Worm (Caenorhabditis elegans) whole organism, young adult: Measurements from ENCODE around the gene F49C5.12.

ENCODE experiments used
- C17E4.6 ChIP-seq: fragments of 200-800 bp; sonication (Bioruptor generic); IDR thresholded peaks from 2 replicates; pipeline ENCODE4 v1.3.6; 2022; ENCODE audit warnings: missing genetic modification reagents, missing genetic modification characterization, missing compliant biosample characterization
- D2030.7 ChIP-seq: fragments of 200-800 bp; sonication (Bioruptor generic); IDR thresholded peaks from 2 replicates; pipeline ENCODE4 v1.3.6; 2022; ENCODE audit warnings: missing genetic modification reagents, missing genetic modification characterization, missing compliant biosample characterization
- F10E7.11 ChIP-seq: sonication (generic microtip); optimal IDR thresholded peaks from 2 replicates; lab custom pipeline; 2017; ENCODE audit warnings: mild to moderate bottlenecking, missing genetic modification characterization, moderate library complexity, missing compliant biosample characterization
- F33H1.4 ChIP-seq: fragments of 200-800 bp; sonication (Bioruptor generic); IDR thresholded peaks from 2 replicates; pipeline ENCODE4 v1.3.6; 2022; ENCODE audit warnings: missing genetic modification reagents, missing genetic modification characterization, missing compliant biosample characterization
- F49E8.2 ChIP-seq: sonication (generic microtip); optimal IDR thresholded peaks from 3 replicates; lab custom pipeline; 2017; ENCODE audit warnings: missing genetic modification characterization, mild to moderate bottlenecking, missing compliant biosample characterization, antibody characterized with exemption, moderate library complexity; ENCODE audit not compliant: insufficient read depth
- F57A8.1 ChIP-seq: fragments of 200-800 bp; sonication (Bioruptor generic); optimal IDR thresholded peaks from 2 replicates; lab custom pipeline; 2018; ENCODE audit warnings: mild to moderate bottlenecking, missing genetic modification characterization, moderate library complexity, missing compliant biosample characterization
- T26A5.8 ChIP-seq: sonication (generic microtip); optimal IDR thresholded peaks from 2 replicates; lab custom pipeline; 2016; ENCODE audit warnings: missing genetic modification characterization, missing compliant biosample characterization
- Y53G8AR.9 ChIP-seq: fragments of 200-800 bp; sonication (Bioruptor generic); conservative IDR thresholded peaks from 2 replicates; pipeline ENCODE4 v1.3.6; 2022; ENCODE audit warnings: missing genetic modification reagents, missing genetic modification characterization, missing compliant biosample characterization
- ZK185.1 ChIP-seq: sonication (generic microtip); optimal IDR thresholded peaks from 2 replicates; lab custom pipeline; 2016; ENCODE audit warnings: mild to moderate bottlenecking, missing genetic modification characterization, missing compliant biosample characterization; ENCODE audit not compliant: poor library complexity, severe bottlenecking
- atf-7 ChIP-seq: sonication (generic microtip); optimal IDR thresholded peaks from 2 replicates; lab custom pipeline; 2017; ENCODE audit warnings: mild to moderate bottlenecking, missing genetic modification characterization, missing compliant biosample characterization
- bed-2 ChIP-seq: fragments of 200-800 bp; sonication (Bioruptor generic); IDR thresholded peaks from 2 replicates; pipeline ENCODE4 v1.3.6; 2022; ENCODE audit warnings: missing genetic modification reagents, missing genetic modification characterization, missing compliant biosample characterization
- ccch-3 ChIP-seq: fragments of 200-800 bp; sonication (Bioruptor generic); optimal IDR thresholded peaks from 2 replicates; lab custom pipeline; 2018; ENCODE audit warnings: mild to moderate bottlenecking, missing genetic modification characterization, missing compliant biosample characterization
- ceh-58 ChIP-seq: fragments of 200-800 bp; sonication (Bioruptor generic); IDR thresholded peaks from 2 replicates; pipeline ENCODE4 v1.3.6; 2022; ENCODE audit warnings: missing genetic modification characterization, missing compliant biosample characterization
- dox-1 ChIP-seq: fragments of 200-800 bp; sonication (Bioruptor generic); IDR thresholded peaks from 2 replicates; pipeline ENCODE4 v1.3.6; 2022; ENCODE audit warnings: missing genetic modification reagents, missing genetic modification characterization, missing compliant biosample characterization
- dpff-1 ChIP-seq: sonication (generic microtip); optimal IDR thresholded peaks from 2 replicates; lab custom pipeline; 2017; ENCODE audit warnings: mild to moderate bottlenecking, missing genetic modification characterization, missing compliant biosample characterization
- egl-18 ChIP-seq: fragments of 200-800 bp; sonication (Bioruptor generic); IDR thresholded peaks from 2 replicates; pipeline ENCODE4 v1.3.6; 2022; ENCODE audit warnings: missing genetic modification reagents, missing genetic modification characterization, missing compliant biosample characterization
- fkh-3 ChIP-seq: sonication (generic microtip); optimal IDR thresholded peaks from 2 replicates; lab custom pipeline; 2016; ENCODE audit warnings: mild to moderate bottlenecking, missing genetic modification characterization, missing compliant biosample characterization
- hmg-20 ChIP-seq: fragments of 200-800 bp; sonication (Bioruptor generic); IDR thresholded peaks from 2 replicates; pipeline ENCODE4 v1.3.6; 2022; ENCODE audit warnings: missing genetic modification reagents, missing genetic modification characterization, missing compliant biosample characterization
- lsl-1 ChIP-seq: fragments of 200-800 bp; sonication (Bioruptor generic); optimal IDR thresholded peaks from 2 replicates; lab custom pipeline; 2018; ENCODE audit warnings: mild to moderate bottlenecking, missing genetic modification characterization, moderate library complexity, missing compliant biosample characterization
- lsy-27 ChIP-seq: sonication (generic microtip); optimal IDR thresholded peaks from 2 replicates; lab custom pipeline; 2017; ENCODE audit warnings: missing genetic modification characterization, mild to moderate bottlenecking, missing compliant biosample characterization, antibody characterized with exemption, missing genotype, borderline replicate concordance; ENCODE audit not compliant: insufficient read depth
- madf-3 ChIP-seq: fragments of 200-800 bp; sonication (Bioruptor generic); IDR thresholded peaks from 2 replicates; pipeline ENCODE4 v1.3.6; 2022; ENCODE audit warnings: missing genetic modification reagents, missing genetic modification characterization, missing compliant biosample characterization
- nfyb-1 ChIP-seq: fragments of 200-800 bp; sonication (Bioruptor generic); IDR thresholded peaks from 2 replicates; pipeline ENCODE4 v1.3.6; 2022; ENCODE audit warnings: missing genetic modification reagents, missing genetic modification characterization, missing compliant biosample characterization
- nhr-27 ChIP-seq: fragments of 200-800 bp; sonication (Bioruptor generic); optimal IDR thresholded peaks from 2 replicates; lab custom pipeline; 2018; ENCODE audit warnings: mild to moderate bottlenecking, missing genetic modification characterization, moderate library complexity, missing compliant biosample characterization
- nhr-80 ChIP-seq: sonication (generic microtip); optimal IDR thresholded peaks from 2 replicates; lab custom pipeline; 2016; ENCODE audit warnings: missing genetic modification characterization, missing compliant biosample characterization
- pha-4 ChIP-seq: fragments of 150-350 bp; sonication (generic microtip); optimal IDR thresholded peaks from 2 replicates; lab custom pipeline; 2014; ENCODE audit warnings: missing biosample characterization, missing genetic modification reagents, missing genetic modification characterization
- sea-2 ChIP-seq: fragments of 200-800 bp; sonication (Bioruptor generic); IDR thresholded peaks from 2 replicates; pipeline ENCODE4 v1.3.6; 2022; ENCODE audit warnings: missing genetic modification characterization, missing compliant biosample characterization
- snpc-1.3 ChIP-seq: sonication (generic microtip); optimal IDR thresholded peaks from 2 replicates; lab custom pipeline; 2017; ENCODE audit warnings: missing genetic modification characterization, mild to moderate bottlenecking, missing compliant biosample characterization, antibody characterized with exemption, moderate library complexity, missing genotype, missing genetic modification reagents; ENCODE audit not compliant: insufficient read depth
- somi-1 ChIP-seq: fragments of 200-800 bp; sonication (Bioruptor generic); optimal IDR thresholded peaks from 2 replicates; lab custom pipeline; 2018; ENCODE audit warnings: mild to moderate bottlenecking, missing genetic modification characterization, missing compliant biosample characterization
- tbx-9 ChIP-seq: sonication (generic microtip); optimal IDR thresholded peaks from 2 replicates; lab custom pipeline; 2016; ENCODE audit warnings: borderline replicate concordance, missing genetic modification characterization, inconsistent platforms, missing compliant biosample characterization
- tlf-1 ChIP-seq: fragments of 200-800 bp; sonication (Bioruptor generic); optimal IDR thresholded peaks from 2 replicates; lab custom pipeline; 2018; ENCODE audit warnings: mild to moderate bottlenecking, missing genetic modification characterization, missing compliant biosample characterization
- unc-62 ChIP-seq: fragments of 150-350 bp; optimal IDR thresholded peaks from 2 replicates; lab custom pipeline; 2014; ENCODE audit warnings: missing biosample characterization, missing genetic modification reagents, missing genetic modification characterization
- xnd-1 ChIP-seq: sonication (generic microtip); optimal IDR thresholded peaks from 2 replicates; lab custom pipeline; 2016; ENCODE audit warnings: missing genotype, missing genetic modification reagents, missing genetic modification characterization, missing compliant biosample characterization
- ztf-18 ChIP-seq: sonication (generic microtip); optimal IDR thresholded peaks from 2 replicates; lab custom pipeline; 2016; ENCODE audit warnings: missing genotype, mild to moderate bottlenecking, missing genetic modification characterization, missing compliant biosample characterization
- ztf-22 ChIP-seq: fragments of 200-800 bp; sonication (Bioruptor generic); optimal IDR thresholded peaks from 2 replicates; lab custom pipeline; 2018; ENCODE audit warnings: mild to moderate bottlenecking, missing genetic modification characterization, moderate library complexity, missing compliant biosample characterization
- ztf-26 ChIP-seq: sonication (generic microtip); optimal IDR thresholded peaks from 2 replicates; lab custom pipeline; 2017; ENCODE audit warnings: missing genetic modification characterization, missing compliant biosample characterization
- ztf-28 ChIP-seq: fragments of 200-800 bp; sonication (Bioruptor generic); IDR thresholded peaks from 2 replicates; pipeline ENCODE4 v1.3.6; 2022; ENCODE audit warnings: missing genetic modification reagents, missing genetic modification characterization, missing compliant biosample characterization
- ztf-3 ChIP-seq: fragments of 200-800 bp; sonication (Bioruptor generic); optimal IDR thresholded peaks from 2 replicates; lab custom pipeline; 2018; ENCODE audit warnings: mild to moderate bottlenecking, missing genetic modification characterization, missing compliant biosample characterization

The F49C5.12 gene

DNA sequence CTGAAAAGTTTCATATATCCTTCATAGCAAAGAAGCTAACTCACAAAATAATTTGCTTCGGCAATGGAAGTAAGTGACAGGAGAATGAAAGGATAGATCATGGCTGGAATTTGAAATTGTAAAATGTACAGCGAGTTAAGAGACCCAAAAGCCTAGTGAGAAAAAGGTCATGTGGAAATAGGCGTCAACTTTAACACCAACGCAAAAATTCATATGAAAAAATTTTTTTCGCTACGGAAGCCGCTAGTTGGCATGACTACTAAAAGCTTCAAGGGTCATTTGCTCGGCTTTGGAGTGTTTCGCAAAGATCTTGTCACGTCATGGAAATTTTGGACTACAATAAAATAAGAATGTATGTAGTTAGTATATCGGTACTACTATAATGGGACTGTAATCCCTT lies 10.4 kb upstream of the F49C5.12 start, which contains the start of gene Y38E10A.1:
Y38E10A.1 (minus strand) TSS at position 101 of the 400 bp plus-strand sequence.
- TF ChIP-seq bed-2 (GFP tag; lab: Robert Waterston, UW) (no peak), unc-62 (GFP tag; lab: Kevin White, UChicago) (no peak), atf-7 (tag; lab: Kevin White, UChicago) (no peak), nfyb-1 (GFP tag; lab: Robert Waterston, UW) (no peak), ZK185.1 (no peak), pha-4 (tag; lab: Kevin White, UChicago) (no peak), F33H1.4 (GFP tag; lab: Robert Waterston, UW) (no peak), dox-1 (GFP tag; lab: Robert Waterston, UW) (no peak)

DNA sequence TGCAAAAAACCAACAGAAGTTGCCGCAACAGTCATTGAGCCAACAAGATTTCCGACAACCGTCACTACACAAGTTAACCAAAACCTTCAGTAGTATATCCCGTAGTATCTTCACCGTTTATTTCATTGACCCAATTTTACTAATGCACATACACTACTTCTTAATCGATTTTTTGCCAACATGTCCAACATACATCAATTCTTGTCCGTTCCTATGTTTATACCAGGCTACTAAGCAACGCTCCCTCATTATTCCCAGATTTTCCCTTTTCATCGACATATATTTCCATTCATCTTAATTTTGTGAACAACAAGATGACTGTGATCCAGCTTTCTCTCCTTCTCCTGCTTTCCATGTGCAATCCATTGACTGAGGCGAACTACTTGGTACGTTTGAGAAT lies 5.7 kb upstream of the F49C5.12 start, which contains the start of gene F49C5.7:
F49C5.7 (plus strand) TSS at position 301 of the 400 bp plus-strand sequence.
- TF ChIP-seq sea-2 (GFP tag; lab: Robert Waterston, UW) (no peak), pha-4 (tag; lab: Kevin White, UChicago) (no peak), lsy-27 (tag; lab: Kevin White, UChicago) (no peak), madf-3 (GFP tag; lab: Robert Waterston, UW) (no peak), dpff-1 (tag; lab: Kevin White, UChicago) (no peak), nhr-27 (tag; lab: Kevin White, UChicago) (no peak), ztf-3 (GFP tag; lab: Kevin White, UChicago) (no peak), T26A5.8 (tag; lab: Kevin White, UChicago) (no peak), F10E7.11 (tag; lab: Kevin White, UChicago) (no peak), ztf-22 (no peak), F57A8.1 (GFP tag; lab: Kevin White, UChicago) (no peak), Y53G8AR.9 (no peak), snpc-1.3 (no peak), ztf-18 (no peak)

DNA sequence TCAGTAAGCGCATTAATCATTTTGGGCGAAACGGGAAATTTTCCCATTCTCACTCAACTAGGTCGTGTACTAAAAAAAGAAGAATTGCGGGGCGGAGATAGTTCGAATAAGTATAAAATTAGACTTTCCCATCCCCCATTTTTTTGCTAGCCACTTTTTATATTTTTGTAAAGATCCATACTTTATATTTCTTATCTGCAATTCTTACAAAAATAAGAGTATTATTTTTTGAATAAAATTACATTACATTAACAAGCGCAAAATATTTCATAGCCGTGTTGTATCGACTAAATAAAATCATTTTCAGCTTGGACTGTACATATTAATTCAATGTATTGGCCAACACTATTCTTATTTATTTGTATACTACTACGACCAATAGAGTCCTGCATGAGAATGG lies 4.5 kb downstream of the F49C5.12 start, which contains the start of gene F49C5.11:
F49C5.11 (plus strand) TSS at position 301 of the 400 bp plus-strand sequence.
- TF ChIP-seq D2030.7, result no peak
- TF ChIP-seq F49E8.2 (tag; lab: Kevin White, UChicago), result no peak
- TF ChIP-seq tbx-9 (tag; lab: Kevin White, UChicago), result no peak
- no peak for TF ChIP-seq hmg-20 (GFP tag; lab: Robert Waterston, UW)
- no peak for TF ChIP-seq xnd-1 (tag; lab: Kevin White, UChicago)
- TF ChIP-seq fkh-3 (tag; lab: Kevin White, UChicago), result no peak
- no peak for TF ChIP-seq nhr-80 (tag; lab: Kevin White, UChicago)

DNA sequence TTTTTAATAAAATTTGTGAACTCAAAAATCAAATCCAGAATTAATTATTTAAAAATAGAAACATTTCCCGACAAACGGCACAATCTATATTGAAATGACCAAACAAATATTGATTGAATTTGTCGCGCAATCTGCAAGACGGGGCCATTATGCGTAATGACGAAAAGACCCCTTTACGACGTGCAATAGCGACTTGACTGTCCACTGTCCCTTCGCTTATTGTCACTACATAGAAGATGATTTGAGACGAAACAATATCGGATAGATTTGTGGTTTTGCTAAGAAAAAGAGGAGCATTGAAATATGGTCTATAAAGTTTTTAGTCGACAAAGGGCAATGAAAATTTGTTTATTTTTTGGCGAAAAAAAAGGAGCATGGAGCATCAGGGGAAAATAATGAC lies 9.2 kb downstream of the F49C5.12 start:
- TF ChIP-seq ceh-58 (GFP tag; lab: Robert Waterston, UW) (no peak), ztf-26 (tag; lab: Kevin White, UChicago) (no peak), C17E4.6 (GFP tag; lab: Robert Waterston, UW) (no peak), F33H1.4 (GFP tag; lab: Robert Waterston, UW) (no peak), egl-18 (GFP tag; lab: Robert Waterston, UW) (no peak), ccch-3 (GFP tag; lab: Kevin White, UChicago) (no peak), tlf-1 (GFP tag; lab: Kevin White, UChicago) (no peak), somi-1 (no peak), nfyb-1 (GFP tag; lab: Robert Waterston, UW) (no peak), ztf-28 (GFP tag; lab: Robert Waterston, UW) (no peak), lsl-1 (GFP tag; lab: Kevin White, UChicago) (no peak)
